Worm (Caenorhabditis elegans) whole organism, midembryonic: ENCODE data around the gene irg-1.
"Not testable (repeated sequence)": the region's sequence is repeated elsewhere in the genome, so short reads cannot be mapped to it uniquely, and the experiment has no call there.

Source experiments
- T22C8.4 ChIP-seq: fragments of 200-800 bp; sonication (Bioruptor generic); IDR thresholded peaks from 2 replicates; pipeline ENCODE4 v1.3.6; 2022; ENCODE audit warnings: missing genetic modification characterization, missing compliant biosample characterization
- cog-1 ChIP-seq: sonication (generic microtip); optimal IDR thresholded peaks from 2 replicates; lab custom pipeline; 2016; ENCODE audit warnings: missing genetic modification characterization, missing compliant biosample characterization
- flt-1 ChIP-seq: fragments of 200-800 bp; sonication (Bioruptor generic); IDR thresholded peaks from 2 replicates; pipeline ENCODE4 v1.3.6; 2022; ENCODE audit warnings: missing genetic modification characterization, missing compliant biosample characterization
- klf-2 ChIP-seq: fragments of 200-800 bp; sonication (Bioruptor generic); conservative IDR thresholded peaks from 2 replicates; pipeline ENCODE4 v1.3.6; 2022; ENCODE audit warnings: missing genetic modification reagents, missing genetic modification characterization, missing compliant biosample characterization
- med-1 ChIP-seq: sonication (generic microtip); optimal IDR thresholded peaks from 2 replicates; lab custom pipeline; 2017; ENCODE audit warnings: missing genetic modification characterization, mild to moderate bottlenecking, missing compliant biosample characterization, antibody characterized with exemption, missing genetic modification reagents; ENCODE audit not compliant: insufficient read depth
- ref-1 ChIP-seq: fragments of 200-800 bp; sonication (Bioruptor generic); conservative IDR thresholded peaks from 2 replicates; pipeline ENCODE4 v1.3.6; 2022; ENCODE audit warnings: missing genetic modification reagents, missing genetic modification characterization, missing compliant biosample characterization
- tab-1 ChIP-seq: fragments of 200-800 bp; sonication (Bioruptor generic); IDR thresholded peaks from 2 replicates; pipeline ENCODE4 v1.3.6; 2022; ENCODE audit warnings: missing genetic modification characterization, missing compliant biosample characterization
- ztf-23 ChIP-seq: fragments of 200-800 bp; sonication (Bioruptor generic); IDR thresholded peaks from 2 replicates; pipeline ENCODE4 v1.3.6; 2022; ENCODE audit warnings: missing genetic modification reagents, missing genetic modification characterization, missing compliant biosample characterization
- ztf-29 ChIP-seq: fragments of 200-800 bp; sonication (Bioruptor generic); IDR thresholded peaks from 2 replicates; pipeline ENCODE4 v1.3.6; 2022; ENCODE audit warnings: missing genetic modification reagents, missing genetic modification characterization, missing compliant biosample characterization

Gene irg-1

ce11 chrV:3552740-3553469 is 29.5 kb downstream of the irg-1 start, which contains the start of gene T24A6.20:
TSS of gene T24A6.20 (plus strand) at chrV:3553134.
- TF ChIP-seq ref-1 (GFP tag; lab: Robert Waterston, UW) (no peak), tab-1 (no peak), klf-2 (GFP tag; lab: Robert Waterston, UW) (no peak), cog-1 (tag; lab: Kevin White, UChicago) (no peak), T22C8.4 (GFP tag; lab: Robert Waterston, UW) (no peak), med-1 (GFP tag; lab: Kevin White, UChicago) (no peak), ztf-29 (GFP tag; lab: Robert Waterston, UW) (no peak), ztf-23 (GFP tag; lab: Robert Waterston, UW) (no peak)

ce11 chrV:3554869-3555268 is 31.5 kb downstream of the irg-1 start, which contains the start of gene grl-29:
TSS of gene grl-29 (minus strand) at chrV:3555236.
- no peak for TF ChIP-seq T22C8.4 (GFP tag; lab: Robert Waterston, UW)
- TF ChIP-seq klf-2 (GFP tag; lab: Robert Waterston, UW): no peak
- no peak for TF ChIP-seq med-1 (GFP tag; lab: Kevin White, UChicago)
- no peak for TF ChIP-seq cog-1 (tag; lab: Kevin White, UChicago)
- 0 out of 2 replicates have a peak, but pooled peaks have one; percentile 19 for TF ChIP-seq ztf-23 (GFP tag; lab: Robert Waterston, UW)

- TF ChIP-seq flt-1 (GFP tag; lab: Robert Waterston, UW): no peak
- TF ChIP-seq ref-1 (GFP tag; lab: Robert Waterston, UW): no peak
- TF ChIP-seq ztf-29 (GFP tag; lab: Robert Waterston, UW): no peak
- no peak for TF ChIP-seq cog-1 (tag; lab: Kevin White, UChicago)
- no peak for TF ChIP-seq tab-1
- no peak for TF ChIP-seq klf-2 (GFP tag; lab: Robert Waterston, UW)
- no peak for TF ChIP-seq T22C8.4 (GFP tag; lab: Robert Waterston, UW)
- TF ChIP-seq ztf-23 (GFP tag; lab: Robert Waterston, UW): no peak
- no peak for TF ChIP-seq med-1 (GFP tag; lab: Kevin White, UChicago)
These were observed 32.6 kb downstream of the irg-1 start, which contains the start of gene grl-30 for ce11 chrV:3555986-3556385. TSS of gene grl-30 (plus strand) at chrV:3556286.

DNA sequence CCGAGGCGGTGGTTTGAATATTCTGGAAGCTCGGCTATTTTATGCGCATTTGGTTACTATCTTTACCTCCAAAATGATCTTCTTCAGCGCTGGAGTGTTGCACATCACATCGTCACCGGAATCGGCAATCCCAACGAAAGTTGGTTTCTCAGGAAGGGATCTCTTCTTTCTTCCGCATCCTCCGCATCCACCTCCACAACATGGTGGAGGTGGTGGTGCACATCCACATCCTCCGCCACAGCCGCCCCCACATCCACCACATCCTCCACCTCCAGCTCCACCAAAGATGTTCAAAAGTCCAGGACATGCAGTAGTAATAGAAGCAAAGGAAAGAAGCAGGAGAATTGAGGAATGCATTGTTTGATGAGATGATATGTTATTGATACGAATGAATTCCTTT is 34.0 kb downstream of the irg-1 start, which contains the start of gene grl-31:
Gene grl-31 (minus strand): TSS at position 357 of the 400 bp plus-strand sequence.
- TF ChIP-seq cog-1 (tag; lab: Kevin White, UChicago) (no peak), ref-1 (GFP tag; lab: Robert Waterston, UW) (no peak), med-1 (GFP tag; lab: Kevin White, UChicago) (no peak), T22C8.4 (GFP tag; lab: Robert Waterston, UW) (no peak), tab-1 (no peak), flt-1 (GFP tag; lab: Robert Waterston, UW) (no peak)

DNA sequence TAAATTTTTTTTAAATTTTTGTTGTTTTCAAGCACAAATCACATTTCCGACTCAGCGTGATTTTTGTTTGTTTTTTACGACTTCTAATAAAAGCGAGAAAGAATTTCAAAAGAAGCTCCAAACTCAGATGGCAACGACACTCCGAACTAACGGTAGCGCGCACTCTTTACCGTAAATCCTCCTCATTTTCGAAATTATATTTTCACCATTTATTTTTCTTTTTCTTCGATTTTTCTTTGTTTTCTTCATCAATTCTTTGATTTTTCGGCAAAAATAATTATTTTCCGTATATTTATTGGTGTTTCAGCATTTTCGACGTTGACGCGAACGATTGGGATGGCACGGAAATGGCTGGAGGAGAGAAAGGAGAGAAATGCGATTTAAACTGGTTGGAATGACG is 35.4 kb downstream of the irg-1 start, which contains the start of gene T24A6.1:
Gene T24A6.1 (plus strand): TSS at position 301 of the 400 bp plus-strand sequence.
- TF ChIP-seq tab-1; cog-1 (tag; lab: Kevin White, UChicago); T22C8.4 (GFP tag; lab: Robert Waterston, UW): not testable (repeated sequence)

DNA sequence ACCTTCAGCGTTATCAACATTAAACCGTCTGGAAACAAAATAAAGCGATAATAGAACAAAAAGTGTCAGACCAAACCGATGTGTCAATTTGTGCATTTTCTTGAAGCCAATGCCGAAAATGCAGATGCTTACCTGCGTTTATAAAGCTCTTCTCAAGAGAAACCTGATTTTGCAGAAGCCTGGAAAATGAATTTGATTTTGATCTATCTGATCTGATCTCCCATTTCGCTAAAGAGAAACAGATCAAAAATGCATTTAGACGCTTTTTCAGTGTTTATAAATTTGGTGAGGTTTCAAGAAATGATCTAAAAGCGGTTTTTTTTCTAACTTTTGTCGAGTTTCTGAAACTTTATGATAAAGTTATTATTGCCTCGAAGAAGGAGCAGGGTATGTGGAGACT is 39.4 kb downstream of the irg-1 start, which contains the start of gene T24A6.16:
Gene T24A6.16 (minus strand): TSS at position 101 of the 400 bp plus-strand sequence.
- not testable (repeated sequence) for TF ChIP-seq ref-1 (GFP tag; lab: Robert Waterston, UW); tab-1; cog-1 (tag; lab: Kevin White, UChicago)

DNA sequence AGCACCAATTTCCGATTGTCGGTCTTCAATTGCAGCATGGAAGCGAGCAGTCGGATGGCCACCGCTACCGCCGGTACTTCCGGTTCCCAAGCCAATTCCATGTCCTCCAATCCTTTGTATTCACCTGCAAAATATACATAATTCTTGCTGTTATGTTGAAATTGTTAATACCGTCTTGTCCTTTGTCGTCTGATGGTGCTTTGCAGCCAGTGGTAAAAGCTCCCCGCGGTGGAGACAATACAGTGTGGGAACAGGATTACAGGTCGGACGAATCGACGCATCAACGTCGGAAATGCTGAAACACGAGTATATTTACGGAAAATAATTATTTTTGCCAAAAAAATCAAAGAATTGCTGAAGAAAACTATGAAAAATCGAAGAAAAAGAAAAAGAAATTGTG is 40.9 kb downstream of the irg-1 start, which contains the start of gene T24A6.17:
Gene T24A6.17 (minus strand): TSS at position 101 of the 400 bp plus-strand sequence.
- TF ChIP-seq flt-1 (GFP tag; lab: Robert Waterston, UW); ztf-23 (GFP tag; lab: Robert Waterston, UW); med-1 (GFP tag; lab: Kevin White, UChicago): not testable (repeated sequence)

DNA sequence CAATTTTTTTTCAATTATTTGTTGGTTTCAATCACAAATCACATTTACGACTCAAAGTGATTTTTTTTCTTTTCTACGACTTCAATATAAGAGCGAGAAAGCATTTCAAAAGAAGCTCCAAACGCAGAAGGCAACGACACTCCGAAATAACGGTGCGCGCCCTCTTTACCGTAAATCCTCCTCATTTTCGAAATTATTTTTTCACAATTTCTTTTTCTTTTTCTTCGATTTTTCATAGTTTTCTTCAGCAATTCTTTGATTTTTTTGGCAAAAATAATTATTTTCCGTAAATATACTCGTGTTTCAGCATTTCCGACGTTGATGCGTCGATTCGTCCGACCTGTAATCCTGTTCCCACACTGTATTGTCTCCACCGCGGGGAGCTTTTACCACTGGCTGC is 47.3 kb downstream of the irg-1 start, which contains the start of gene F40C5.2:
Gene F40C5.2 (plus strand): TSS at position 301 of the 400 bp plus-strand sequence.
- TF ChIP-seq T22C8.4 (GFP tag; lab: Robert Waterston, UW); tab-1; ztf-23 (GFP tag; lab: Robert Waterston, UW): not testable (repeated sequence)

ce11 chrV:3572408-3572807 is 49.0 kb downstream of the irg-1 start, which contains the start of gene F40C5.1:
TSS of gene F40C5.1 (plus strand) at chrV:3572708.
- TF ChIP-seq klf-2 (GFP tag; lab: Robert Waterston, UW); ztf-23 (GFP tag; lab: Robert Waterston, UW); cog-1 (tag; lab: Kevin White, UChicago): not testable (repeated sequence)
